Fruit fly (Drosophila melanogaster) whole organism, embryonic: ENCODE measurements around the gene rost.

Experiments
- Bgb ChIP-seq: fragments of 200-800 bp; sonication (Bioruptor generic); IDR thresholded peaks from 2 replicates; pipeline ENCODE4 v1.3.6; 2022; ENCODE audit warnings: missing biosample characterization, missing genetic modification characterization; ENCODE audit not compliant: partially characterized antibody
- CG10462 ChIP-seq: fragments of 200-800 bp; sonication (Bioruptor generic); optimal IDR thresholded peaks from 2 replicates; lab custom pipeline; 2016; ENCODE audit warnings: missing biosample characterization, missing genetic modification characterization
- CG10543 ChIP-seq: fragments of 200-800 bp; sonication (Bioruptor generic); optimal IDR thresholded peaks from 3 replicates; lab custom pipeline; 2017; ENCODE audit warnings: missing biosample characterization, mild to moderate bottlenecking, missing genetic modification characterization, moderate library complexity
- CG10959 ChIP-seq: fragments of 200-800 bp; sonication (Bioruptor generic); IDR thresholded peaks from 2 replicates; pipeline ENCODE4 v1.3.6; 2022; ENCODE audit warnings: missing biosample characterization, missing genetic modification characterization
- CG10979 ChIP-seq: fragments of 200-800 bp; sonication (Bioruptor generic); optimal IDR thresholded peaks from 2 replicates; lab custom pipeline; 2018; ENCODE audit warnings: missing biosample characterization, mild to moderate bottlenecking, missing genetic modification characterization, moderate library complexity
- CG11696 ChIP-seq: fragments of 200-800 bp; sonication (Bioruptor generic); IDR thresholded peaks from 2 replicates; pipeline ENCODE4 v1.3.6; 2022; ENCODE audit warnings: missing biosample characterization, missing genetic modification characterization
- CG12071 ChIP-seq: fragments of 200-800 bp; sonication (Bioruptor generic); optimal IDR thresholded peaks from 3 replicates; lab custom pipeline; 2018; ENCODE audit warnings: missing biosample characterization, mild to moderate bottlenecking, missing genetic modification characterization
- CG14050 ChIP-seq: fragments of 200-800 bp; sonication (Bioruptor generic); IDR thresholded peaks from 3 replicates; pipeline ENCODE4 v1.3.6; 2022; ENCODE audit warnings: missing biosample characterization, missing genetic modification characterization
- CG17612 ChIP-seq: fragments of 200-800 bp; sonication (Bioruptor generic); IDR thresholded peaks from 2 replicates; pipeline ENCODE4 v1.3.6; 2022; ENCODE audit warnings: missing biosample characterization, missing genetic modification characterization
- CG2129 ChIP-seq: fragments of 200-800 bp; sonication (Bioruptor generic); IDR thresholded peaks from 2 replicates; pipeline ENCODE4 v1.3.6; 2022; ENCODE audit warnings: missing biosample characterization, missing genetic modification characterization; ENCODE audit not compliant: partially characterized antibody
- CG2199 ChIP-seq: fragments of 200-800 bp; sonication (Bioruptor generic); IDR thresholded peaks from 3 replicates; pipeline ENCODE4 v1.3.6; 2022; ENCODE audit warnings: missing biosample characterization, missing genetic modification characterization
- CG3726 ChIP-seq: fragments of 200-800 bp; sonication (Bioruptor generic); IDR thresholded peaks from 3 replicates; pipeline ENCODE4, ENCODE4 v1.3.6; 2022; ENCODE audit warnings: missing biosample characterization, missing genetic modification characterization
- CG6765 ChIP-seq: fragments of 200-800 bp; sonication (Bioruptor generic); optimal IDR thresholded peaks from 3 replicates; lab custom pipeline; 2017; ENCODE audit warnings: missing biosample characterization, mild to moderate bottlenecking, missing genetic modification characterization
- CG6791 ChIP-seq: fragments of 200-800 bp; sonication (Bioruptor generic); IDR thresholded peaks from 3 replicates; pipeline ENCODE4 v1.3.6; 2022; ENCODE audit warnings: missing biosample characterization, missing genetic modification characterization; ENCODE audit not compliant: partially characterized antibody
- CG6813 ChIP-seq: fragments of 200-800 bp; sonication (Bioruptor generic); optimal IDR thresholded peaks from 2 replicates; lab custom pipeline; 2017; ENCODE audit warnings: missing biosample characterization, missing genetic modification characterization, mild to moderate bottlenecking, moderate library complexity, missing genetic modification reagents
- CG7987 ChIP-seq: fragments of 200-800 bp; sonication (Bioruptor generic); optimal IDR thresholded peaks from 2 replicates; lab custom pipeline; 2018; ENCODE audit warnings: missing biosample characterization, mild to moderate bottlenecking, missing genetic modification characterization, moderate library complexity
- CG8359 ChIP-seq: fragments of 200-800 bp; sonication (Bioruptor generic); optimal IDR thresholded peaks from 2 replicates; lab custom pipeline; 2017; ENCODE audit warnings: missing biosample characterization, mild to moderate bottlenecking, missing genetic modification characterization, borderline replicate concordance
- CG9437 ChIP-seq: fragments of 200-800 bp; sonication (Bioruptor generic); optimal IDR thresholded peaks from 2 replicates; lab custom pipeline; 2018; ENCODE audit warnings: missing biosample characterization, mild to moderate bottlenecking, missing genetic modification characterization
- CG9932 ChIP-seq: fragments of 200-800 bp; sonication (Bioruptor generic); IDR thresholded peaks from 2 replicates; pipeline ENCODE4 v1.3.6; 2022; ENCODE audit warnings: missing biosample characterization, missing genetic modification characterization
- CoRest ChIP-seq: fragments of 200-800 bp; sonication (Bioruptor generic); optimal IDR thresholded peaks from 3 replicates; lab custom pipeline; 2018; ENCODE audit warnings: missing biosample characterization, mild to moderate bottlenecking, missing genetic modification characterization, moderate library complexity
- D ChIP-seq, 2 experiments: fragments of 200-800 bp in 1 of 2; fragments of >200 bp in 1 of 2; sonication (Bioruptor generic) in 1 of 2; optimal IDR thresholded peaks; 2 replicates in 1 of 2; 3 replicates in 1 of 2; lab custom pipeline; 2017; ENCODE audit warnings: mild to moderate bottlenecking in 1 of 2, missing biosample characterization in 1 of 2, missing genetic modification characterization in 1 of 2, missing genetic modification reagents in 1 of 2
- Dref ChIP-seq: fragments of 200-800 bp; sonication (Bioruptor generic); IDR thresholded peaks from 2 replicates; pipeline ENCODE4 v1.3.6; 2022; ENCODE audit warnings: missing biosample characterization, missing genetic modification characterization
- Elba2 ChIP-seq: fragments of 200-800 bp; sonication (Bioruptor generic); optimal IDR thresholded peaks from 3 replicates; lab custom pipeline; 2016; ENCODE audit warnings: missing biosample characterization, missing genetic modification characterization
- H15 ChIP-seq: fragments of 200-800 bp; sonication (Bioruptor generic); IDR thresholded peaks from 3 replicates; pipeline ENCODE4 v1.3.6; 2022; ENCODE audit warnings: missing biosample characterization, missing genetic modification characterization
- HLHmδ ChIP-seq: fragments of 200-800 bp; sonication (Bioruptor generic); optimal IDR thresholded peaks from 2 replicates; lab custom pipeline; 2018; ENCODE audit warnings: missing biosample characterization, mild to moderate bottlenecking, missing genetic modification characterization, moderate library complexity
- Hey ChIP-seq: fragments of 200-800 bp; sonication (Bioruptor generic); optimal IDR thresholded peaks from 3 replicates; lab custom pipeline; 2018; ENCODE audit warnings: missing biosample characterization, mild to moderate bottlenecking, missing genetic modification characterization
- HmgZ ChIP-seq: fragments of 200-800 bp; sonication (Bioruptor generic); optimal IDR thresholded peaks from 2 replicates; lab custom pipeline; 2018; ENCODE audit warnings: missing biosample characterization, mild to moderate bottlenecking, missing genetic modification characterization
- Jarid2 ChIP-seq: fragments of 200-800 bp; sonication (Bioruptor generic); optimal IDR thresholded peaks from 3 replicates; lab custom pipeline; 2017; ENCODE audit warnings: mild to moderate bottlenecking, missing biosample characterization, missing genetic modification reagents, missing genetic modification characterization
- Lim3 ChIP-seq: fragments of 200-800 bp; sonication (Bioruptor generic); IDR thresholded peaks from 2 replicates; pipeline ENCODE4 v1.3.6; 2022; ENCODE audit warnings: missing biosample characterization, missing genetic modification characterization
- Mrtf ChIP-seq: fragments of 200-800 bp; sonication (Bioruptor generic); IDR thresholded peaks from 3 replicates; pipeline ENCODE4 v1.3.6; 2022; ENCODE audit warnings: missing biosample characterization, missing genetic modification characterization
- NC2β ChIP-seq: fragments of 200-800 bp; sonication (Bioruptor generic); optimal IDR thresholded peaks from 2 replicates; lab custom pipeline; 2016; ENCODE audit warnings: missing biosample characterization, missing genetic modification characterization
- NK7.1 ChIP-seq: fragments of 200-800 bp; sonication (Bioruptor generic); optimal IDR thresholded peaks from 3 replicates; lab custom pipeline; 2016; ENCODE audit warnings: missing biosample characterization, missing genetic modification characterization
- Pdp1 ChIP-seq, 2 experiments: fragments of 200-800 bp; sonication (Bioruptor generic); optimal IDR thresholded peaks; 3 replicates each; lab custom pipeline; 2016; ENCODE audit warnings: missing biosample characterization in 2 of 2, missing genetic modification characterization in 2 of 2, mild to moderate bottlenecking in 1 of 2, moderate library complexity in 1 of 2
- Poxn ChIP-seq: fragments of 200-800 bp; sonication (Bioruptor generic); IDR thresholded peaks from 2 replicates; pipeline ENCODE4 v1.3.6; 2022; ENCODE audit warnings: missing biosample characterization, missing genetic modification characterization
- Rfx ChIP-seq: fragments of 200-800 bp; sonication (Bioruptor generic); IDR thresholded peaks from 2 replicates; pipeline ENCODE4 v1.3.6; 2022; ENCODE audit warnings: missing biosample characterization, missing genetic modification characterization
- Spps ChIP-seq: fragments of 200-800 bp; sonication (Bioruptor generic); optimal IDR thresholded peaks from 2 replicates; lab custom pipeline; 2018; ENCODE audit warnings: missing biosample characterization, mild to moderate bottlenecking, missing genetic modification characterization
- Taf1 ChIP-seq: fragments of 200-800 bp; sonication (Bioruptor generic); IDR thresholded peaks from 2 replicates; pipeline ENCODE4 v1.3.6; 2022; ENCODE audit warnings: missing biosample characterization, missing genetic modification characterization
- crc ChIP-seq: fragments of 200-800 bp; sonication (Bioruptor generic); optimal IDR thresholded peaks from 2 replicates; lab custom pipeline; 2016; ENCODE audit warnings: missing biosample characterization, missing genetic modification characterization
- dati ChIP-seq: fragments of 200-800 bp; sonication (Bioruptor generic); IDR thresholded peaks from 2 replicates; pipeline ENCODE4 v1.3.6; 2022; ENCODE audit warnings: missing biosample characterization, missing genetic modification characterization
- dimm ChIP-seq: fragments of 200-800 bp; sonication (Bioruptor generic); IDR thresholded peaks from 2 replicates; pipeline ENCODE4 v1.3.6; 2022; ENCODE audit warnings: missing biosample characterization, missing genetic modification characterization
- ems ChIP-seq: fragments of 200-800 bp; sonication (Bioruptor generic); optimal IDR thresholded peaks from 3 replicates; lab custom pipeline; 2016; ENCODE audit warnings: missing biosample characterization, missing genetic modification characterization
- esg ChIP-seq: fragments of 200-800 bp; sonication (Bioruptor generic); conservative IDR thresholded peaks from 2 replicates; pipeline ENCODE4 v1.3.6; 2022; ENCODE audit warnings: missing biosample characterization, missing genetic modification characterization
- fd102C ChIP-seq: fragments of 200-800 bp; sonication (Bioruptor generic); optimal IDR thresholded peaks from 2 replicates; lab custom pipeline; 2018; ENCODE audit warnings: missing biosample characterization, mild to moderate bottlenecking, missing genetic modification characterization, moderate library complexity
- gsb ChIP-seq: fragments of 200-800 bp; sonication (Bioruptor generic); IDR thresholded peaks from 2 replicates; pipeline ENCODE4 v1.3.6; 2022; ENCODE audit warnings: missing biosample characterization, missing genetic modification characterization
- gt ChIP-seq: fragments of 200-800 bp; sonication (Bioruptor generic); IDR thresholded peaks from 2 replicates; pipeline ENCODE4 v1.3.6; 2022; ENCODE audit warnings: missing biosample characterization, missing genetic modification characterization
- h ChIP-seq: fragments of >200 bp; optimal IDR thresholded peaks from 2 replicates; lab custom pipeline; 2017
- her ChIP-seq: fragments of 200-800 bp; sonication (Bioruptor generic); optimal IDR thresholded peaks from 2 replicates; lab custom pipeline; 2016; ENCODE audit warnings: missing biosample characterization, missing genetic modification characterization
- lbe ChIP-seq: fragments of 200-800 bp; sonication (Bioruptor generic); optimal IDR thresholded peaks from 2 replicates; lab custom pipeline; 2016; ENCODE audit warnings: missing biosample characterization, mild to moderate bottlenecking, missing genetic modification characterization
- row ChIP-seq: fragments of 200-800 bp; sonication (Bioruptor generic); IDR thresholded peaks from 3 replicates; pipeline ENCODE4 v1.3.6; 2022; ENCODE audit warnings: missing biosample characterization, missing genetic modification characterization
- slou ChIP-seq: fragments of 200-800 bp; sonication (Bioruptor generic); optimal IDR thresholded peaks from 3 replicates; lab custom pipeline; 2016; ENCODE audit warnings: missing biosample characterization, missing genetic modification characterization
- so ChIP-seq: fragments of 200-800 bp; sonication (Bioruptor generic); IDR thresholded peaks from 3 replicates; pipeline ENCODE4 v1.3.6; 2022; ENCODE audit warnings: missing biosample characterization, missing genetic modification characterization

Gene rost

DNA sequence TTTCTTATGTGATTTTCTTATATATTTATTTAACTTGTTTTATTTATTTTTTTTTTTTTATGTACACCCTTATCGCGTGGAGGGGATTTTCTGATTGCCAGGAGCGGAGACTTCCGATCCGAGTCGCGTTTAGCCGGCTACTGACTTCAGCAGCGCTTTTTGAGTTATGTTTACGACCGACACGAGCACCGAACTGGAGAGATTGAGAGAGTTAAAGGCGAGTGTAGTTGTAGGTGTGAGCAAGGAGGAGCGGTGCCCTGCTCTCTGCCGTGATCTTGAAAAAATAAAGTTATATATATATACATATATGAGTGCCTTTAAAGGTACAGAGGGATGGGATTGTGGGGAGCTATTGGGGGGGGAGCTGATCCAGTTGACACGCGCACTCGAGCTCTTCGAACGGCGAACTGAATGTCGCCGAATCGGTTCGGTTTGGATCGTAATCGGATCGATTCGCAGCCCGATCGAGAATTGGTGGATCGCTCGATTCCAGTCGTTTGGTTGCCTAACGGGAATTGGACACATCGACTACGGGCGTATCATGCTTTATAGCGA is at the start of gene rost (continued):
- TF ChIP-seq CG6813 (GFP tag; lab: Kevin White, UChicago) (no peak), NK7.1 (GFP tag; lab: Kevin White, UChicago) (no peak), NC2β (GFP tag; lab: Kevin White, UChicago) (no peak), CoRest (tag; lab: Kevin White, UChicago) (no peak), Hey (tag; lab: Kevin White, UChicago) (peak; percentile 82), lbe (GFP tag; lab: Kevin White, UChicago) (peak; percentile 54), CG10543 (peak; percentile 75), CG11696 (no peak), CG6765 (GFP tag; lab: Kevin White, UChicago) (no peak), dimm (GFP tag; lab: Robert Waterston, UW) (no peak), Elba2 (GFP tag; lab: Kevin White, UChicago) (no peak), fd102C (GFP tag; lab: Kevin White, UChicago) (no peak), CG7987 (GFP tag; lab: Kevin White, UChicago) (no peak), CG3726 (no peak), slou (no peak), Bgb (GFP tag; lab: Robert Waterston, UW) (no peak), so (no peak), CG6791 (GFP tag; lab: Robert Waterston, UW) (no peak), row (GFP tag; lab: Robert Waterston, UW) (no peak), CG9437 (GFP tag; lab: Kevin White, UChicago) (no peak), H15 (GFP tag; lab: Robert Waterston, UW) (no peak), Jarid2 (GFP tag; lab: Kevin White, UChicago) (peak; percentile 41), Rfx (GFP tag; lab: Robert Waterston, UW) (no peak), CG10959 (no peak), Spps (tag; lab: Kevin White, UChicago) (no peak), HmgZ (tag; lab: Kevin White, UChicago) (peak; percentile 44), gt (GFP tag; lab: Robert Waterston, UW) (no peak), CG17612 (GFP tag; lab: Robert Waterston, UW) (no peak), gsb (GFP tag; lab: Robert Waterston, UW) (no peak), esg (GFP tag; lab: Robert Waterston, UW) (no peak), CG14050 (no peak), dati (GFP tag; lab: Robert Waterston, UW) (no peak), CG8359 (GFP tag; lab: Kevin White, UChicago) (no peak), Taf1 (GFP tag; lab: Robert Waterston, UW) (no peak), CG10462 (GFP tag; lab: Kevin White, UChicago) (no peak), CG12071 (GFP tag; lab: Kevin White, UChicago) (no peak), Lim3 (no peak), Mrtf (GFP tag; lab: Robert Waterston, UW) (no peak), her (GFP tag; lab: Kevin White, UChicago) (no peak), CG10979 (tag; lab: Kevin White, UChicago) (no peak), CG9932 (GFP tag; lab: Robert Waterston, UW) (no peak), CG2129 (GFP tag; lab: Robert Waterston, UW) (no peak), Poxn (no peak), h (lab: Kevin White, UChicago) (no peak), HLHmδ (GFP tag; lab: Kevin White, UChicago) (no peak), Dref (GFP tag; lab: Robert Waterston, UW) (no peak), CG2199 (0 out of 3 replicates have a peak, but pooled peaks have one; percentile 22), Pdp1 (GFP tag; optimal IDR thresholded peaks at IDR 0.05; lab: Kevin White, UChicago) (peak in 1 of 2 experiments; percentile 69), ems (no peak), crc (GFP tag; lab: Kevin White, UChicago) (no peak), D (optimal IDR thresholded peaks at IDR 0.05; lab: Kevin White, UChicago) (no peak), D (GFP tag; optimal IDR thresholded peaks at IDR 0.05; lab: Kevin White, UChicago) (no peak)
